Worm (Caenorhabditis elegans) whole organism, L1 larva: ENCODE measurements around the gene scl-3.

Source experiments
- nhr-12 ChIP-seq: sonication (generic microtip); optimal IDR thresholded peaks from 2 replicates; lab custom pipeline; 2017; ENCODE audit warnings: missing biosample characterization, missing genetic modification characterization
- nhr-237 ChIP-seq: fragments of 150-350 bp; optimal IDR thresholded peaks from 2 replicates; lab custom pipeline; 2014; ENCODE audit warnings: missing biosample characterization, missing genetic modification characterization
- snpc-4 ChIP-seq: fragments of 150-350 bp; optimal IDR thresholded peaks from 2 replicates; lab custom pipeline; 2014; ENCODE audit warnings: missing biosample characterization, missing genetic modification characterization
- tbx-2 ChIP-seq: sonication (generic microtip); optimal IDR thresholded peaks from 2 replicates; lab custom pipeline; 2016; ENCODE audit warnings: missing genetic modification characterization, missing compliant biosample characterization
- vab-15 ChIP-seq: sonication (generic microtip); optimal IDR thresholded peaks from 2 replicates; lab custom pipeline; 2017; ENCODE audit warnings: missing genotype, mild to moderate bottlenecking, missing genetic modification characterization, missing compliant biosample characterization

DNA sequence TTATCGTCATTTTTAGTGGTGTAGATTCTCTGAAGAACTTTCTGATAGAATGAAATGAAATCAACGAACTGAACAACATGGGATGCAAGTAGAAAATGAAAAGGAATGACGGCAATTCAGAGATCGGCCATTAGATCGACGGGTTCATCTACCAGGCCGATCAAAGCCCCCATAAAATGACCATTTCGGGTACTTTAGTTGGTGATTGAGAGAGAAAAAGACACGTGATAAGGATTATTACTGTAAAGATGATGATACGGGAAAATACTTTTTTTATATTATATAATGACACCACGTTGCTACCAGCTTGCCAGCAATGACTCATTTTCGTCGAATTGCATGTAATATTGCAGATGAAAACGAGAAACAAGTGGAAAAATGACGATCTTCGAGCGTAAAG is 50.4 kb downstream of the scl-3 start, which contains the start of gene best-1:
- TF ChIP-seq snpc-4 (tag; lab: Kevin White, UChicago) (no peak), nhr-12 (tag; lab: Kevin White, UChicago) (no peak), tbx-2 (no peak), vab-15 (tag; lab: Kevin White, UChicago) (no peak), nhr-237 (tag; lab: Kevin White, UChicago) (no peak)
